Worm (Caenorhabditis elegans) whole organism, young adult: ENCODE results near the gene C18G1.7.

ENCODE experiments used
- B0035.1 ChIP-seq: sonication (generic microtip); optimal IDR thresholded peaks from 2 replicates; lab custom pipeline; 2016; ENCODE audit warnings: missing genetic modification characterization, mild to moderate bottlenecking, missing compliant biosample characterization, missing genotype, missing genetic modification reagents
- F10E7.11 ChIP-seq: sonication (generic microtip); optimal IDR thresholded peaks from 2 replicates; lab custom pipeline; 2017; ENCODE audit warnings: mild to moderate bottlenecking, missing genetic modification characterization, moderate library complexity, missing compliant biosample characterization
- F55B11.4 ChIP-seq: sonication (generic microtip); optimal IDR thresholded peaks from 2 replicates; lab custom pipeline; 2016; ENCODE audit warnings: missing compliant biosample characterization, missing genetic modification characterization, borderline replicate concordance; ENCODE audit not compliant: insufficient read depth
- K12H6.12 ChIP-seq: fragments of 200-800 bp; sonication (Bioruptor generic); optimal IDR thresholded peaks from 2 replicates; lab custom pipeline; 2018; ENCODE audit warnings: mild to moderate bottlenecking, missing genetic modification characterization, missing compliant biosample characterization
- T26A5.8 ChIP-seq: sonication (generic microtip); optimal IDR thresholded peaks from 2 replicates; lab custom pipeline; 2016; ENCODE audit warnings: missing genetic modification characterization, missing compliant biosample characterization
- Y56A3A.18 ChIP-seq: fragments of 200-800 bp; sonication (Bioruptor generic); IDR thresholded peaks from 2 replicates; pipeline ENCODE4 v1.3.6; 2022; ENCODE audit warnings: missing genetic modification reagents, missing genetic modification characterization, missing compliant biosample characterization
- aptf-2 ChIP-seq: fragments of 200-800 bp; sonication (Bioruptor generic); conservative IDR thresholded peaks from 2 replicates; pipeline ENCODE4 v1.3.6; 2022; ENCODE audit warnings: missing genetic modification reagents, missing genetic modification characterization, missing compliant biosample characterization
- aptf-3 ChIP-seq: fragments of 200-800 bp; sonication (Bioruptor generic); IDR thresholded peaks from 2 replicates; pipeline ENCODE4 v1.3.6; 2022; ENCODE audit warnings: missing genetic modification characterization, missing compliant biosample characterization
- bed-1 ChIP-seq: fragments of 200-800 bp; sonication (Bioruptor generic); IDR thresholded peaks from 2 replicates; pipeline ENCODE4 v1.3.6; 2022; ENCODE audit warnings: missing genetic modification reagents, missing genetic modification characterization, missing compliant biosample characterization
- bed-2 ChIP-seq: fragments of 200-800 bp; sonication (Bioruptor generic); IDR thresholded peaks from 2 replicates; pipeline ENCODE4 v1.3.6; 2022; ENCODE audit warnings: missing genetic modification reagents, missing genetic modification characterization, missing compliant biosample characterization
- ccch-3 ChIP-seq: fragments of 200-800 bp; sonication (Bioruptor generic); optimal IDR thresholded peaks from 2 replicates; lab custom pipeline; 2018; ENCODE audit warnings: mild to moderate bottlenecking, missing genetic modification characterization, missing compliant biosample characterization
- ceh-100 ChIP-seq: fragments of 200-800 bp; sonication (Bioruptor generic); IDR thresholded peaks from 2 replicates; pipeline ENCODE4 v1.3.6; 2022; ENCODE audit warnings: missing genetic modification reagents, missing genetic modification characterization, missing compliant biosample characterization
- ceh-27 ChIP-seq: fragments of 200-800 bp; sonication (Bioruptor generic); optimal IDR thresholded peaks from 2 replicates; lab custom pipeline; 2018; ENCODE audit warnings: mild to moderate bottlenecking, missing genetic modification characterization, moderate library complexity, missing compliant biosample characterization
- ceh-79 ChIP-seq: sonication (generic microtip); optimal IDR thresholded peaks from 2 replicates; lab custom pipeline; 2017; ENCODE audit warnings: mild to moderate bottlenecking, missing genetic modification characterization, missing compliant biosample characterization
- dox-1 ChIP-seq: fragments of 200-800 bp; sonication (Bioruptor generic); IDR thresholded peaks from 2 replicates; pipeline ENCODE4 v1.3.6; 2022; ENCODE audit warnings: missing genetic modification reagents, missing genetic modification characterization, missing compliant biosample characterization
- hsf-1 ChIP-seq: fragments of 200-800 bp; sonication (Bioruptor generic); IDR thresholded peaks from 2 replicates; pipeline ENCODE4 v1.3.6; 2022; ENCODE audit warnings: missing genetic modification reagents, missing genetic modification characterization, missing compliant biosample characterization
- lag-1 ChIP-seq: fragments of 200-800 bp; sonication (Bioruptor generic); IDR thresholded peaks from 2 replicates; pipeline ENCODE4 v1.3.6; 2022; ENCODE audit warnings: missing genetic modification reagents, missing genetic modification characterization, missing compliant biosample characterization
- let-526 ChIP-seq: fragments of 200-800 bp; sonication (Bioruptor generic); IDR thresholded peaks from 2 replicates; pipeline ENCODE4 v1.3.6; 2022; ENCODE audit warnings: missing genetic modification reagents, missing genetic modification characterization, missing compliant biosample characterization
- lsl-1 ChIP-seq: fragments of 200-800 bp; sonication (Bioruptor generic); optimal IDR thresholded peaks from 2 replicates; lab custom pipeline; 2018; ENCODE audit warnings: mild to moderate bottlenecking, missing genetic modification characterization, moderate library complexity, missing compliant biosample characterization
- madf-8 ChIP-seq: fragments of 200-800 bp; sonication (Bioruptor generic); conservative IDR thresholded peaks from 2 replicates; pipeline ENCODE4 v1.3.6; 2022; ENCODE audit warnings: missing genetic modification reagents, missing genetic modification characterization, missing compliant biosample characterization
- nfya-2 ChIP-seq: fragments of 200-800 bp; sonication (Bioruptor generic); IDR thresholded peaks from 2 replicates; pipeline ENCODE4 v1.3.6; 2022; ENCODE audit warnings: missing genetic modification reagents, missing genetic modification characterization, missing compliant biosample characterization
- nhr-80 ChIP-seq: sonication (generic microtip); optimal IDR thresholded peaks from 2 replicates; lab custom pipeline; 2016; ENCODE audit warnings: missing genetic modification characterization, missing compliant biosample characterization
- rcor-1 ChIP-seq: fragments of 200-800 bp; sonication (Bioruptor generic); IDR thresholded peaks from 2 replicates; pipeline ENCODE4 v1.3.6; 2022; ENCODE audit warnings: missing genetic modification reagents, missing genetic modification characterization, missing compliant biosample characterization
- snpc-1.3 ChIP-seq: sonication (generic microtip); optimal IDR thresholded peaks from 2 replicates; lab custom pipeline; 2017; ENCODE audit warnings: missing genetic modification characterization, mild to moderate bottlenecking, missing compliant biosample characterization, antibody characterized with exemption, moderate library complexity, missing genotype, missing genetic modification reagents; ENCODE audit not compliant: insufficient read depth
- tbx-9 ChIP-seq: sonication (generic microtip); optimal IDR thresholded peaks from 2 replicates; lab custom pipeline; 2016; ENCODE audit warnings: borderline replicate concordance, missing genetic modification characterization, inconsistent platforms, missing compliant biosample characterization
- tlf-1 ChIP-seq: fragments of 200-800 bp; sonication (Bioruptor generic); optimal IDR thresholded peaks from 2 replicates; lab custom pipeline; 2018; ENCODE audit warnings: mild to moderate bottlenecking, missing genetic modification characterization, missing compliant biosample characterization
- unc-130 ChIP-seq: sonication (generic microtip); optimal IDR thresholded peaks from 2 replicates; lab custom pipeline; 2016; ENCODE audit warnings: missing genetic modification reagents, missing genetic modification characterization, missing compliant biosample characterization
- ztf-18 ChIP-seq: sonication (generic microtip); optimal IDR thresholded peaks from 2 replicates; lab custom pipeline; 2016; ENCODE audit warnings: missing genotype, mild to moderate bottlenecking, missing genetic modification characterization, missing compliant biosample characterization
- ztf-28 ChIP-seq: fragments of 200-800 bp; sonication (Bioruptor generic); IDR thresholded peaks from 2 replicates; pipeline ENCODE4 v1.3.6; 2022; ENCODE audit warnings: missing genetic modification reagents, missing genetic modification characterization, missing compliant biosample characterization
- ztf-3 ChIP-seq: fragments of 200-800 bp; sonication (Bioruptor generic); optimal IDR thresholded peaks from 2 replicates; lab custom pipeline; 2018; ENCODE audit warnings: mild to moderate bottlenecking, missing genetic modification characterization, missing compliant biosample characterization

The C18G1.7 gene

DNA sequence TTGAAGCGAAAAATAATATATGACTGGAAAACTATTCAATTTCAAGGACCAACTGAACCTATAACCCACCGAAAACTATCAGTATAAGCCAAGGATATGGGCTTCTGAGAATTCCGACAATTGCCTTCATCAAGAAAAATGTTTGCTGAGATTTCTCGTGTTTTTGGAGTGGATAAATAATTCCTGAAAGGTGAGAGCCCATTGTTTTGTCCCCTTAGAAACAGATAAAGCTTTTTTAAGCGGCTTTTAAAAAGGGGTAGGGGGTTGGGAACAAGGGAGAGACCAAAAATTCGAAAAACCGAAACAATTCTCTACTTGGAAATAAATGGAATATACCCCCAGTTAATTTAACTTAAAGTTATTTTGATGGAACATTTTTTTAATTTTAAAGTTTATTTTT, 21.1 kb downstream of the C18G1.7 start, which contains the start of gene C18G1.8:
Gene C18G1.8 (minus strand): TSS at position 101 of the 400 bp plus-strand sequence.
- TF ChIP-seq nfya-2 (GFP tag; lab: Robert Waterston, UW) (no peak), lsl-1 (GFP tag; lab: Kevin White, UChicago) (no peak), ccch-3 (GFP tag; lab: Kevin White, UChicago) (no peak)
- TF ChIP-seq, all 124 proteins: peak for 0

DNA sequence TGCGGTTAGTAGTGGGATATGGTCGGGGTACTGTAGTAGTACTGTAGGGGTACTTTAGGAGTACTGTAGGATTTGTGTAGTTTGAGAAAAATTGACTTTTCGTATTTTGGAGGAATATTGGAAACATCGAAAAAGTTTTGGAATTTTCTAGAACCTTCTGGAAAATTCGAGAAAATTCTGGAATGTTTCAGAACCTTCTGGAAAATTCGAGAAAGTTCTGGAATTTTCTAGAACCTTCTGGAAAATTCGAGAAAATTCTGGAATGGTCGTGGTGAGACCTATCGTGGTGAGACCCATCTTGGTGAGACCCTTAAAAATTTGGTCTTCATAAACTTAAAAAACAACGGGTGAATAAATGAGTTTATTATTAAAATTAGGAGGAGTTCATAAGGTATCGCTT, 22.2 kb downstream of the C18G1.7 start:
- peak; percentile 94 for TF ChIP-seq hsf-1 (GFP tag; lab: Robert Waterston, UW)

DNA sequence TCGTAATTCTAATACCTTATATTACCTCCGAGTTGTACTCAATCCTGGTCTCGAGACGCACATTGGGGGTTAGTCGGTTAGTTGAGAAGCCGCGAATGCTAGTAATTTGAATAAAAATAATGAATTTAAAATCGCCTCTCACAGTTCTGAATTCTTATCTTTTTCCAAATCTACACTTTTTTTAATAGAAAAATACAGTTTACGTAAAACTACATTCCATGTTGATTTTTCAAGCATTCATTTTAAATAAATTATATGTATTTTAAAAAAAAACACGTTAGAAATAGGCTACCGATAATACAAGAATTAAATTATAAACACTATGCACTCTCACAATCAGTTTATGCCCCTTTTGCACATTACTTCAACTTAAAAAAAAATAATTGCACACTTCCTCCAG, 24.3 kb downstream of the C18G1.7 start, which contains the start of gene C18G1.9:
Gene C18G1.9 (minus strand): TSS at position 101 of the 400 bp plus-strand sequence.
- TF ChIP-seq ceh-100, result no peak
- no peak for TF ChIP-seq tbx-9 (tag; lab: Kevin White, UChicago)
- no peak for TF ChIP-seq unc-130
- no peak for TF ChIP-seq ztf-28 (GFP tag; lab: Robert Waterston, UW)
- TF ChIP-seq T26A5.8 (tag; lab: Kevin White, UChicago), result no peak
- no peak for TF ChIP-seq snpc-1.3 (tag; lab: Kevin White, UChicago)
- no peak for TF ChIP-seq F55B11.4 (tag; lab: Kevin White, UChicago)
- no peak for TF ChIP-seq let-526 (GFP tag; lab: Robert Waterston, UW)
- no peak for TF ChIP-seq ztf-18
- TF ChIP-seq ceh-27 (GFP tag; lab: Kevin White, UChicago), result no peak
- TF ChIP-seq bed-2 (GFP tag; lab: Robert Waterston, UW), result no peak
- TF ChIP-seq lag-1 (GFP tag; lab: Robert Waterston, UW), result no peak
- no peak for TF ChIP-seq tlf-1 (GFP tag; lab: Kevin White, UChicago)
- no peak for TF ChIP-seq ceh-79 (tag; lab: Kevin White, UChicago)
- no peak for TF ChIP-seq B0035.1

DNA sequence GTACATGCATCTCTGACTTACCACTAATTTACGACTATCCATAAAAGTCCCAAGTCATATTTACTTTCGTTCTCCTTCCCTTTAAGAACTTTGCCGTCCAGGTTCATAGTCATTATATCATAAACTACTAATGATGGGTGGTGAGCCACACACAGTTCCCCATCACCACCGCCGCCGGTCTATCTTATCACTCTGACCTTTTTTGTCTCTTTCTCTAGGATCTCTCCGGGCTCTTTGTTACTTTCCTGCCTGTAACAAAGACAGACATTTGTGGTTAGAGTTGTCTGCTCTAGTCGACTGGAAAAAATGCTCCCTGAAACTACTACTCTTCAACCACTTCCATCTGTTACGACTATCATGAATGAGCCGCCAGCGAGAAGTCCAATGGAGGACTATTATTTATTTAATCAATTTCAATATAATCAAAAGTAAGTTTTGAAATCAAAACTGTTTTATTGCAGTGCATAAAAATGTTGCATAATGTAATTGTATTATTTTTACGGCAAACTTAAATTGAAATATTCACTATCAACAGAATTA, 25.1 kb downstream of the C18G1.7 start, which contains the start of gene elt-7:
Gene elt-7 (plus strand): TSS at position 263 of the 540 bp plus-strand sequence.
- TF ChIP-seq K12H6.12 (tag; lab: Kevin White, UChicago) (no peak), rcor-1 (GFP tag; lab: Robert Waterston, UW) (no peak), nhr-80 (tag; lab: Kevin White, UChicago) (peak; percentile 77), lag-1 (GFP tag; lab: Robert Waterston, UW) (0 out of 2 replicates have a peak, but pooled peaks have one; percentile 17), dox-1 (GFP tag; lab: Robert Waterston, UW) (0 out of 2 replicates have a peak, but pooled peaks have one; percentile 7)

DNA sequence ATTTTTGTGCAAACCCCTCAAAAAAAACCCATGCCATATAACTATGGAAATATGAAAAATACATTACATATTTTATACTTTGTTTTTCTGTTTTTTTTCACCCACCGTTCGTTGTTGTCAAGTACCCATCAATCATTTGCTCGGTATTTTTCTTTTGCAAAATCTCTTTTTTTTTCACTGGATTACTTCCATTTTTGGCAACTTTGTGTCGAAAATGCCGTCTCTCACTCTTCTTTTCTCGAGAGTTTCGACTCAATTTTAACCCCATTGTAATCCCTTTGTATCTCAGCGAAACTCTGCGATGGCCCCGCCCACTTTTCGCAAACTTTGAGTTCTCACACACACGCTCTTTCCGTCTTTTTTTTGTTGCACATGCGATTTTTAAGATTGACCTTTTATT, 29.8 kb downstream of the C18G1.7 start:
- no peak for TF ChIP-seq madf-8 (GFP tag; lab: Robert Waterston, UW)
- no peak for TF ChIP-seq F10E7.11 (tag; lab: Kevin White, UChicago)
- no peak for TF ChIP-seq Y56A3A.18 (GFP tag; lab: Robert Waterston, UW)
- no peak for TF ChIP-seq ztf-18
- TF ChIP-seq aptf-2, result no peak
- TF ChIP-seq tbx-9 (tag; lab: Kevin White, UChicago), result no peak
- TF ChIP-seq hsf-1 (GFP tag; lab: Robert Waterston, UW), result no peak
- no peak for TF ChIP-seq ztf-3 (GFP tag; lab: Kevin White, UChicago)
- TF ChIP-seq aptf-3 (GFP tag; lab: Robert Waterston, UW), result no peak
- no peak for TF ChIP-seq ccch-3 (GFP tag; lab: Kevin White, UChicago)
- TF ChIP-seq bed-1 (GFP tag; lab: Robert Waterston, UW), result no peak
